Worm (Caenorhabditis elegans) whole organism, early embryonic: ENCODE data around the gene F09F9.5.

Experiments
- B0310.2 ChIP-seq: sonication (generic microtip); optimal IDR thresholded peaks from 2 replicates; lab custom pipeline; 2016; ENCODE audit warnings: mild to moderate bottlenecking, missing genetic modification characterization, missing compliant biosample characterization
- F13C5.2 ChIP-seq: sonication (generic microtip); optimal IDR thresholded peaks from 2 replicates; lab custom pipeline; 2017; ENCODE audit warnings: mild to moderate bottlenecking, missing genetic modification characterization, inconsistent platforms, missing compliant biosample characterization
- aly-1 ChIP-seq: sonication (generic microtip); optimal IDR thresholded peaks from 2 replicates; lab custom pipeline; 2016; ENCODE audit warnings: missing genetic modification characterization, missing compliant biosample characterization
- ama-1 ChIP-seq: fragments of 150-350 bp; optimal IDR thresholded peaks from 2 replicates; lab custom pipeline; 2014
- ceh-13 ChIP-seq: fragments of 200-800 bp; sonication (Bioruptor generic); optimal IDR thresholded peaks from 2 replicates; lab custom pipeline; 2018; ENCODE audit warnings: mild to moderate bottlenecking, missing genetic modification characterization, missing compliant biosample characterization
- ceh-36 ChIP-seq: sonication (generic microtip); optimal IDR thresholded peaks from 2 replicates; lab custom pipeline; 2016; ENCODE audit warnings: missing genetic modification characterization, inconsistent platforms, missing compliant biosample characterization
- ets-7 ChIP-seq: sonication (generic microtip); optimal IDR thresholded peaks from 2 replicates; lab custom pipeline; 2016; ENCODE audit warnings: missing genotype, missing genetic modification characterization, missing compliant biosample characterization
- flt-1 ChIP-seq: fragments of 200-800 bp; sonication (Bioruptor generic); IDR thresholded peaks from 2 replicates; pipeline ENCODE4 v1.3.6; 2022; ENCODE audit warnings: missing genetic modification characterization, missing compliant biosample characterization
- hmbx-1 ChIP-seq: sonication (generic microtip); optimal IDR thresholded peaks from 2 replicates; lab custom pipeline; 2016; ENCODE audit warnings: mild to moderate bottlenecking, missing genetic modification characterization, missing compliant biosample characterization
- hmg-4 ChIP-seq: fragments of 200-800 bp; sonication (Bioruptor generic); optimal IDR thresholded peaks from 2 replicates; lab custom pipeline; 2018; ENCODE audit warnings: mild to moderate bottlenecking, missing genetic modification characterization, missing compliant biosample characterization
- hnd-1 ChIP-seq: sonication (generic microtip); optimal IDR thresholded peaks from 2 replicates; lab custom pipeline; 2016; ENCODE audit warnings: missing genetic modification characterization, missing compliant biosample characterization
- pes-1 ChIP-seq: fragments of 200-800 bp; sonication (Bioruptor generic); IDR thresholded peaks from 2 replicates; pipeline ENCODE4 v1.3.6; 2022; ENCODE audit warnings: missing genetic modification reagents, missing genetic modification characterization, missing compliant biosample characterization
- scrt-1 ChIP-seq: fragments of 200-800 bp; sonication (Bioruptor generic); IDR thresholded peaks from 2 replicates; pipeline ENCODE4 v1.3.6; 2022; ENCODE audit warnings: missing genetic modification characterization, missing compliant biosample characterization
- sea-1 ChIP-seq: fragments of 200-800 bp; sonication (Bioruptor generic); conservative IDR thresholded peaks from 2 replicates; pipeline ENCODE4 v1.3.6; 2022; ENCODE audit warnings: missing genetic modification characterization, missing compliant biosample characterization
- tbx-11 ChIP-seq: fragments of 200-800 bp; sonication (Bioruptor generic); IDR thresholded peaks from 2 replicates; pipeline ENCODE4 v1.3.6; 2022; ENCODE audit warnings: missing genetic modification characterization, missing compliant biosample characterization
- tbx-37 ChIP-seq: fragments of 200-800 bp; sonication (Bioruptor generic); conservative IDR thresholded peaks from 2 replicates; pipeline ENCODE4 v1.3.6; 2022; ENCODE audit warnings: missing genetic modification reagents, missing genetic modification characterization, missing compliant biosample characterization
- tra-4 ChIP-seq: sonication (generic microtip); optimal IDR thresholded peaks from 2 replicates; lab custom pipeline; 2017; ENCODE audit warnings: missing genetic modification characterization, missing compliant biosample characterization

Gene F09F9.5

ce11 chrX:4153343-4153742, 35.6 kb downstream of the F09F9.5 start, which contains the start of gene nck-1:
TSS of gene nck-1 (minus strand) at chrX:4153443.
- TF ChIP-seq ceh-13 (GFP tag; lab: Kevin White, UChicago) = no peak
- no peak for TF ChIP-seq flt-1 (GFP tag; lab: Robert Waterston, UW)
- no peak for TF ChIP-seq pes-1
- TF ChIP-seq ama-1 = no peak
- no peak for TF ChIP-seq sea-1 (GFP tag; lab: Robert Waterston, UW)
- no peak for TF ChIP-seq aly-1 (tag; lab: Kevin White, UChicago)
- no peak for TF ChIP-seq ets-7 (tag; lab: Kevin White, UChicago)
- no peak for TF ChIP-seq tra-4 (tag; lab: Kevin White, UChicago)
- no peak for TF ChIP-seq B0310.2 (tag; lab: Kevin White, UChicago)
- TF ChIP-seq tbx-37 (GFP tag; lab: Robert Waterston, UW) = no peak
- no peak for TF ChIP-seq hnd-1 (tag; lab: Kevin White, UChicago)
- TF ChIP-seq tbx-11 (GFP tag; lab: Robert Waterston, UW) = no peak
- TF ChIP-seq F13C5.2 (tag; lab: Kevin White, UChicago) = no peak

- TF ChIP-seq aly-1 (tag; lab: Kevin White, UChicago) (no peak), ceh-13 (GFP tag; lab: Kevin White, UChicago) (no peak), hmbx-1 (tag; lab: Kevin White, UChicago) (no peak), sea-1 (GFP tag; lab: Robert Waterston, UW) (no peak), F13C5.2 (tag; lab: Kevin White, UChicago) (no peak), pes-1 (no peak), hmg-4 (no peak)
Observed at ce11 chrX:4154784-4155183, 37.1 kb downstream of the F09F9.5 start.

- peak; percentile 14 for TF ChIP-seq F13C5.2 (tag; lab: Kevin White, UChicago)
- TF ChIP-seq aly-1 (tag; lab: Kevin White, UChicago) = no peak
- TF ChIP-seq scrt-1 (GFP tag; lab: Robert Waterston, UW) = 0 out of 2 replicates have a peak, but pooled peaks have one; percentile 53
- TF ChIP-seq hmg-4 = peak; percentile 78
Observed at ce11 chrX:4157896-4158295, 40.2 kb downstream of the F09F9.5 start.

DNA sequence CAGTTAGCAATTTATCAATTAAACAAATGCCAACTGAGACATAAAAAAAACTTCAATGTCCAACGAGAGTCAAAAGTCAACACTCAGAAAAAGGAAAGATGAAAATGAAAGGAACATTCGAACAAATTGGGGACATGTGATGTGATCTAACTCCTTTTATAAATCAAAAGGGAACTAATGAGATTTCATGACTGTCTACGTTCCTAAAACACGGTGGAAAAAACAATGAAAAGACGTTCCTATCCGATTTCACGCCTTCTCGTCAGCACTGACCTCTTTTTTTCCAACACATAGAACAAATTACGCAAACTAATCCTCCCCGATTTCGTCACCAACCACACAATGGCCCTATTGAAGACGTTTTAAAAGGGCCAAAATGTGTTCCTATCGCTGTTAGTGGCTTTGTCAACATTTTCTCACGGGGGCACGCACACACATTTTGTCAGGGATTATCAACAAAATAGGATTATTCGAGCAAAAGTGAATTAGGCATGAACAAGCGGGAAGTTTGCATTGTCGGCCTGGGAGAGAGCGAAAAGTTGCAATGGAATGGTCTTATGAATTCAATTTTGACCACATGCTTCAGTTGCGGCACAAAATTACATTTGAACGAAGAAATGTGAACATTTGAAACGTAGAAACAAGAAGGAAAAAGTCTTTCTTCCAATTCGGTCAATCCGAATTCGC, 41.6 kb downstream of the F09F9.5 start:
- no peak for TF ChIP-seq hnd-1 (tag; lab: Kevin White, UChicago)
- TF ChIP-seq pes-1 = no peak
- no peak for TF ChIP-seq F13C5.2 (tag; lab: Kevin White, UChicago)
- no peak for TF ChIP-seq hmbx-1 (tag; lab: Kevin White, UChicago)
- no peak for TF ChIP-seq tra-4 (tag; lab: Kevin White, UChicago)
- TF ChIP-seq ama-1 = no peak
- TF ChIP-seq ceh-36 (tag; lab: Kevin White, UChicago) = no peak
- no peak for TF ChIP-seq aly-1 (tag; lab: Kevin White, UChicago)
- TF ChIP-seq scrt-1 (GFP tag; lab: Robert Waterston, UW) = no peak
- TF ChIP-seq sea-1 (GFP tag; lab: Robert Waterston, UW) = no peak
- TF ChIP-seq B0310.2 (tag; lab: Kevin White, UChicago) = no peak
- no peak for TF ChIP-seq ceh-13 (GFP tag; lab: Kevin White, UChicago)
- TF ChIP-seq tbx-37 (GFP tag; lab: Robert Waterston, UW) = no peak
- TF ChIP-seq hmg-4 = no peak
- TF ChIP-seq tbx-11 (GFP tag; lab: Robert Waterston, UW) = no peak
- no peak for TF ChIP-seq ets-7 (tag; lab: Kevin White, UChicago)
- TF ChIP-seq flt-1 (GFP tag; lab: Robert Waterston, UW) = no peak

ce11 chrX:4159929-4160328, 42.2 kb downstream of the F09F9.5 start:
- no peak for TF ChIP-seq hmbx-1 (tag; lab: Kevin White, UChicago)
- TF ChIP-seq hnd-1 (tag; lab: Kevin White, UChicago) = no peak
- TF ChIP-seq ceh-13 (GFP tag; lab: Kevin White, UChicago) = no peak
- no peak for TF ChIP-seq B0310.2 (tag; lab: Kevin White, UChicago)
- no peak for TF ChIP-seq tbx-37 (GFP tag; lab: Robert Waterston, UW)
- no peak for TF ChIP-seq sea-1 (GFP tag; lab: Robert Waterston, UW)
- no peak for TF ChIP-seq tra-4 (tag; lab: Kevin White, UChicago)
- TF ChIP-seq scrt-1 (GFP tag; lab: Robert Waterston, UW) = no peak
- no peak for TF ChIP-seq ceh-36 (tag; lab: Kevin White, UChicago)
- TF ChIP-seq F13C5.2 (tag; lab: Kevin White, UChicago) = no peak
- no peak for TF ChIP-seq pes-1
- TF ChIP-seq ets-7 (tag; lab: Kevin White, UChicago) = no peak

DNA sequence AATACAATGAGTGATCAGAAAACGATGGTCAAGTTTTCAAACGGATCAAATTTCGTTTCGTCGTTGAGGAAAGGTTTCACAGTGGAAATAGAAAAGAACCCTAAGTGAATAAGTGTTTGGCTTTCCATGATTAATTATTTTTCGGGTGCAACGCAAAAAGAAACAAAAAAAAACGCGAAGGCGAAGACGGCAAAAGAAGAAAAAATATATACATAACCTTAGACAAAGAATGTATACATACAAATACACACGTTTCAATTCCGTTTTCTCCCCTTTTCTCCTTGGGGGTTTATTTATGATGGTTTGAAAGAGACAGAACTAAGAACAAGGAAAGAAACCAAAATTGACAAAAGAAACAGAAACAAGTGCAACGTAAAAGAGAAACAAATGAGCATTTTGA, 44.2 kb downstream of the F09F9.5 start:
- no peak for TF ChIP-seq scrt-1 (GFP tag; lab: Robert Waterston, UW)
- no peak for TF ChIP-seq F13C5.2 (tag; lab: Kevin White, UChicago)
- no peak for TF ChIP-seq sea-1 (GFP tag; lab: Robert Waterston, UW)
- no peak for TF ChIP-seq flt-1 (GFP tag; lab: Robert Waterston, UW)
- no peak for TF ChIP-seq hnd-1 (tag; lab: Kevin White, UChicago)
- no peak for TF ChIP-seq pes-1
- no peak for TF ChIP-seq aly-1 (tag; lab: Kevin White, UChicago)
- TF ChIP-seq ceh-13 (GFP tag; lab: Kevin White, UChicago) = no peak
- no peak for TF ChIP-seq tbx-11 (GFP tag; lab: Robert Waterston, UW)
- no peak for TF ChIP-seq hmg-4
- TF ChIP-seq tra-4 (tag; lab: Kevin White, UChicago) = no peak
- TF ChIP-seq hmbx-1 (tag; lab: Kevin White, UChicago) = no peak
- TF ChIP-seq ama-1 = no peak
- TF ChIP-seq tbx-37 (GFP tag; lab: Robert Waterston, UW) = no peak
- TF ChIP-seq ets-7 (tag; lab: Kevin White, UChicago) = no peak

DNA sequence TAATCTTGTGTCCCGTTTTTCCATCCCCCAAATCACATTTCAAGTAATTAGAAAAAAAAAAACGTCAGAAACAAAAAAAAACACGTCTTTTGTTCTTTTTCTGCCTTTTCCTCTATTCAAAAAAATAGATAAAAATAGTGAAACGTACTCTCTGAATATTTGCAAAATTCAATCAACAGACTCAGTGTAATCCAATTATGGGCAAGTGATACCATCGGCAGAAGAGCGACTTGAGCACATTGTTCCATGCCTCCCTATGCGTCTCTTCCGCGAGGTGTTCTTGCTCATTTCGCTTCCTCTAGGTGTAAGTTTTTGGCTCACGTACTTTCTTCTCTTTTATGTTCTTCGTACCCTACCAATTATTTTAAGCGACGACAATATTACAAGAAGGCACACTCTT, 45.7 kb downstream of the F09F9.5 start, which contains the start of gene ZK470.1:
TSS of gene ZK470.1 (plus strand) at position 301 of the 400 bp plus-strand sequence.
- TF ChIP-seq hmg-4 (no peak), aly-1 (tag; lab: Kevin White, UChicago) (no peak), ceh-13 (GFP tag; lab: Kevin White, UChicago) (no peak), pes-1 (no peak), hnd-1 (tag; lab: Kevin White, UChicago) (no peak), tbx-11 (GFP tag; lab: Robert Waterston, UW) (no peak), ets-7 (tag; lab: Kevin White, UChicago) (no peak), ama-1 (no peak), ceh-36 (tag; lab: Kevin White, UChicago) (no peak), hmbx-1 (tag; lab: Kevin White, UChicago) (no peak), sea-1 (GFP tag; lab: Robert Waterston, UW) (no peak), scrt-1 (GFP tag; lab: Robert Waterston, UW) (no peak), B0310.2 (tag; lab: Kevin White, UChicago) (no peak), tbx-37 (GFP tag; lab: Robert Waterston, UW) (no peak)
